Worm (Caenorhabditis elegans): Measurements from ENCODE around the gene C14H10.3.

The C14H10.3 gene

ce11 chrX:10204313-10205063 lies 23.4 kb downstream of the C14H10.3 start:
- TF ChIP-seq dmd-4 (tag; optimal IDR thresholded peaks at IDR 0.05; ENCODE audit: borderline replicate concordance) (no peak), ahr-1 (tag; optimal IDR thresholded peaks at IDR 0.05) (no peak), sox-4 (tag; optimal IDR thresholded peaks at IDR 0.05) (no peak), pat-9 (tag; optimal IDR thresholded peaks at IDR 0.05) (no peak), ceh-9 (tag; optimal IDR thresholded peaks at IDR 0.05) (no peak), ceh-6 (GFP tag; optimal IDR thresholded peaks at IDR 0.05) (no peak), unc-55 (GFP tag; optimal IDR thresholded peaks at IDR 0.05) (peak; percentile 56), nhr-232 (tag; optimal IDR thresholded peaks at IDR 0.05) (no peak), ceh-30 (tag; optimal IDR thresholded peaks at IDR 0.05) (no peak), F13H6.1 (tag; optimal IDR thresholded peaks at IDR 0.05) (no peak), syd-9 (tag; optimal IDR thresholded peaks at IDR 0.05) (no peak), sdc-2 (tag; optimal IDR thresholded peaks at IDR 0.05) (peak; percentile 34), tbx-2 (tag; optimal IDR thresholded peaks at IDR 0.05) (peak; percentile 34), ama-1 (optimal IDR thresholded peaks at IDR 0.05) (no peak), elt-4 (tag; optimal IDR thresholded peaks at IDR 0.05) (no peak), elt-2 (tag; optimal IDR thresholded peaks at IDR 0.05) (peak; percentile 22), ceh-31 (tag; optimal IDR thresholded peaks at IDR 0.05) (peak; percentile 27), ceh-18 (tag; optimal IDR thresholded peaks at IDR 0.05) (no peak), lim-6 (tag; optimal IDR thresholded peaks at IDR 0.05) (no peak), hlh-6 (tag; optimal IDR thresholded peaks at IDR 0.05) (no peak), ceh-22 (tag; optimal IDR thresholded peaks at IDR 0.05) (no peak), madf-2 (tag; optimal IDR thresholded peaks at IDR 0.05) (no peak), ttx-3 (tag; optimal IDR thresholded peaks at IDR 0.05) (no peak), T23F11.4 (GFP tag; optimal IDR thresholded peaks at IDR 0.05) (no peak), fax-1 (tag; optimal IDR thresholded peaks at IDR 0.05) (no peak), ceh-48 (tag; optimal IDR thresholded peaks at IDR 0.05) (no peak), unc-86 (tag; optimal IDR thresholded peaks at IDR 0.05) (no peak), ref-2 (tag; optimal IDR thresholded peaks at IDR 0.05) (peak; percentile 42), hlh-8 (tag; optimal IDR thresholded peaks at IDR 0.05) (no peak), pag-3 (tag; optimal IDR thresholded peaks at IDR 0.05; ENCODE audit: borderline replicate concordance) (no peak), ceh-45 (GFP tag; IDR thresholded peaks at IDR 0.05) (no peak), gmeb-2 (tag; optimal IDR thresholded peaks at IDR 0.05) (no peak), eyg-1 (tag; optimal IDR thresholded peaks at IDR 0.05) (no peak), ceh-2 (tag; optimal IDR thresholded peaks at IDR 0.05) (no peak), ceh-14 (tag; optimal IDR thresholded peaks at IDR 0.05) (no peak), hlh-30 (tag; optimal IDR thresholded peaks at IDR 0.05; ENCODE audit: insufficient read depth) (no peak), fkh-10 (GFP tag; optimal IDR thresholded peaks at IDR 0.05) (no peak), hlh-15 (tag; optimal IDR thresholded peaks at IDR 0.05) (no peak), unc-3 (GFP tag; conservative IDR thresholded peaks at IDR 0.05) (no peak), unc-3 (tag; optimal IDR thresholded peaks at IDR 0.05) (no peak), npax-4 (tag; optimal IDR thresholded peaks at IDR 0.05) (no peak), sox-2 (GFP tag; IDR thresholded peaks at IDR 0.05) (no peak), lin-11 (tag; optimal IDR thresholded peaks at IDR 0.05) (no peak), zip-5 (tag; optimal IDR thresholded peaks at IDR 0.05) (no peak)

DNA sequence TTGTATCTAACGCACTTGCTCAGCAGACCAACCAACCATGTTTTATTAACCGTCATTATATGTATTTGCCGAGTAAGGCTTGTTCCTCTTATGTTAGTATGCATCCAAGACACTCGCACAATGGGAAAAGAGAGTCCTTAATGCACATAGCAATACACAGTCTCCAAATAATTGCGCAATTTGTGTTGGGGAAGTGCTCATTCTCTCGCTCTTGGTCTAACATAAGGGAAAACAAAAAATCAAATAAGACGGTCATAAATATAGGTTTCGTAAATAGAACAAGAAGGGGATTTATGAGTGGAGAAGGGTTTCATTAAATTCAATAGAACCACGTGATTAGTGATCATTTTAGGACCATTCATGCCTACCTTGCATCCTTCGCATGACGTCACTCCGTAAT lies 24.4 kb downstream of the C14H10.3 start:
- TF ChIP-seq Y22D7AL.16 (tag; optimal IDR thresholded peaks at IDR 0.05) (no peak), hlh-30 (tag; optimal IDR thresholded peaks at IDR 0.05; ENCODE audit: insufficient read depth) (peak; percentile 39)

Measured in whole organism, late embryonic.